Fruit fly (Drosophila melanogaster) whole organism, embryonic: Measurements from ENCODE around the gene Wdr59.
A peak's percentile ranks its signal among the peaks of the same experiment; 100 is the strongest.

Source experiments
- BEAF-32 ChIP-seq: fragments of 200-800 bp; sonication (Bioruptor generic); optimal IDR thresholded peaks from 3 replicates; lab custom pipeline; 2017; ENCODE audit warnings: missing biosample characterization, missing genetic modification characterization, mild to moderate bottlenecking, moderate library complexity, missing genetic modification reagents
- BtbVII ChIP-seq: fragments of 200-800 bp; sonication (Bioruptor generic); optimal IDR thresholded peaks from 3 replicates; lab custom pipeline; 2017; ENCODE audit warnings: missing biosample characterization, mild to moderate bottlenecking, missing genetic modification characterization
- CG10431 ChIP-seq: fragments of 200-800 bp; sonication (Bioruptor generic); optimal IDR thresholded peaks from 3 replicates; lab custom pipeline; 2018; ENCODE audit warnings: missing biosample characterization, mild to moderate bottlenecking, missing genetic modification characterization
- CG11085 ChIP-seq: fragments of 200-800 bp; sonication (Bioruptor generic); IDR thresholded peaks from 2 replicates; pipeline ENCODE4 v1.3.6; 2022; ENCODE audit warnings: missing biosample characterization, missing genetic modification characterization
- CG11456 ChIP-seq: fragments of 200-800 bp; sonication (Bioruptor generic); IDR thresholded peaks from 3 replicates; pipeline ENCODE4 v1.3.6; 2022; ENCODE audit warnings: missing biosample characterization, missing genetic modification characterization
- CG12236 ChIP-seq: fragments of 200-800 bp; sonication (Bioruptor generic); optimal IDR thresholded peaks from 2 replicates; lab custom pipeline; 2016; ENCODE audit warnings: missing biosample characterization, missing genetic modification characterization
- CG12299 ChIP-seq: fragments of 200-800 bp; sonication (Bioruptor generic); optimal IDR thresholded peaks from 2 replicates; lab custom pipeline; 2018; ENCODE audit warnings: missing biosample characterization, mild to moderate bottlenecking, missing genetic modification characterization
- CG12744 ChIP-seq: fragments of 200-800 bp; sonication (Bioruptor generic); optimal IDR thresholded peaks from 2 replicates; lab custom pipeline; 2016; ENCODE audit warnings: missing biosample characterization, missing genetic modification characterization
- CG13287 ChIP-seq: fragments of 200-800 bp; sonication (Bioruptor generic); IDR thresholded peaks from 2 replicates; pipeline ENCODE4 v1.3.6; 2022; ENCODE audit warnings: missing biosample characterization, missing genetic modification characterization; ENCODE audit not compliant: partially characterized antibody
- CG13424 ChIP-seq: fragments of 200-800 bp; sonication (Bioruptor generic); optimal IDR thresholded peaks from 2 replicates; lab custom pipeline; 2019; ENCODE audit warnings: missing biosample characterization, mild to moderate bottlenecking, missing genetic modification characterization, moderate library complexity
- CG15601 ChIP-seq: fragments of 200-800 bp; sonication (Bioruptor generic); optimal IDR thresholded peaks from 3 replicates; lab custom pipeline; 2019; ENCODE audit warnings: missing biosample characterization, mild to moderate bottlenecking, missing genetic modification characterization, moderate library complexity
- CG17385 ChIP-seq: fragments of 200-800 bp; sonication (Bioruptor generic); optimal IDR thresholded peaks from 3 replicates; lab custom pipeline; 2018; ENCODE audit warnings: missing biosample characterization, mild to moderate bottlenecking, missing genetic modification characterization
- CG18599 ChIP-seq: fragments of 200-800 bp; sonication (Bioruptor generic); optimal IDR thresholded peaks from 3 replicates; lab custom pipeline; 2017; ENCODE audit warnings: missing biosample characterization, missing genetic modification characterization, mild to moderate bottlenecking, moderate library complexity, missing genetic modification reagents
- CG18619 ChIP-seq: fragments of 200-800 bp; sonication (Bioruptor generic); optimal IDR thresholded peaks from 3 replicates; lab custom pipeline; 2017; ENCODE audit warnings: missing biosample characterization, mild to moderate bottlenecking, missing genetic modification characterization
- CG18764 ChIP-seq: fragments of 200-800 bp; sonication (Bioruptor generic); optimal IDR thresholded peaks from 3 replicates; lab custom pipeline; 2016; ENCODE audit warnings: missing biosample characterization, missing genetic modification characterization
- CG31441 ChIP-seq: fragments of 200-800 bp; sonication (Bioruptor generic); IDR thresholded peaks from 2 replicates; pipeline ENCODE4 v1.3.6; 2022; ENCODE audit warnings: missing biosample characterization, missing genetic modification characterization
- CG3281 ChIP-seq: fragments of 200-800 bp; sonication (Bioruptor generic); optimal IDR thresholded peaks from 3 replicates; lab custom pipeline; 2017; ENCODE audit warnings: missing biosample characterization, mild to moderate bottlenecking, missing genetic modification characterization
- CG4282 ChIP-seq: fragments of 200-800 bp; sonication (Bioruptor generic); optimal IDR thresholded peaks from 2 replicates; lab custom pipeline; 2016; ENCODE audit warnings: missing biosample characterization, missing genetic modification characterization
- CG8765 ChIP-seq: fragments of 200-800 bp; sonication (Bioruptor generic); IDR thresholded peaks from 2 replicates; pipeline ENCODE4 v1.3.6; 2022; ENCODE audit warnings: missing biosample characterization, missing genetic modification characterization
- CG8944 ChIP-seq: fragments of 200-800 bp; sonication (Bioruptor generic); optimal IDR thresholded peaks from 3 replicates; lab custom pipeline; 2016; ENCODE audit warnings: missing biosample characterization, missing genetic modification characterization
- CrebB ChIP-seq: fragments of 200-800 bp; sonication (Bioruptor generic); optimal IDR thresholded peaks from 3 replicates; lab custom pipeline; 2018; ENCODE audit warnings: missing biosample characterization, mild to moderate bottlenecking, missing genetic modification characterization
- Dip3 ChIP-seq: fragments of 200-800 bp; sonication (Bioruptor generic); optimal IDR thresholded peaks from 3 replicates; lab custom pipeline; 2016; ENCODE audit warnings: missing biosample characterization, missing genetic modification characterization
- Dp ChIP-seq: fragments of 200-800 bp; sonication (Bioruptor generic); optimal IDR thresholded peaks from 2 replicates; lab custom pipeline; 2018; ENCODE audit warnings: missing biosample characterization, mild to moderate bottlenecking, missing genetic modification characterization, moderate library complexity
- ERR ChIP-seq: fragments of 200-800 bp; sonication (Bioruptor generic); optimal IDR thresholded peaks from 2 replicates; lab custom pipeline; 2016; ENCODE audit warnings: missing biosample characterization, missing genetic modification characterization
- Ets65A ChIP-seq: fragments of 200-800 bp; sonication (Bioruptor generic); peaks from one replicate; lab custom pipeline; 2016; ENCODE audit warnings: missing biosample characterization, missing genetic modification characterization
- HmgD ChIP-seq: fragments of 200-800 bp; sonication (Bioruptor generic); optimal IDR thresholded peaks from 3 replicates; lab custom pipeline; 2016; ENCODE audit warnings: missing biosample characterization, missing genetic modification characterization
- Hmx ChIP-seq: fragments of 200-800 bp; sonication (Bioruptor generic); optimal IDR thresholded peaks from 2 replicates; lab custom pipeline; 2016; ENCODE audit warnings: missing biosample characterization, missing genetic modification characterization
- Jarid2 ChIP-seq: fragments of 200-800 bp; sonication (Bioruptor generic); optimal IDR thresholded peaks from 3 replicates; lab custom pipeline; 2017; ENCODE audit warnings: mild to moderate bottlenecking, missing biosample characterization, missing genetic modification reagents, missing genetic modification characterization
- Nf-YC ChIP-seq: fragments of 200-800 bp; optimal IDR thresholded peaks from 3 replicates; lab custom pipeline; 2019; ENCODE audit warnings: missing biosample characterization, mild to moderate bottlenecking, missing genetic modification characterization, moderate library complexity
- Oli ChIP-seq: fragments of 200-800 bp; sonication (Bioruptor generic); optimal IDR thresholded peaks from 2 replicates; lab custom pipeline; 2018; ENCODE audit warnings: missing biosample characterization, mild to moderate bottlenecking, missing genetic modification characterization, moderate library complexity
- Six4 ChIP-seq: fragments of 200-800 bp; sonication (Bioruptor generic); optimal IDR thresholded peaks from 2 replicates; lab custom pipeline; 2016; ENCODE audit warnings: missing biosample characterization, missing genetic modification characterization
- Spps ChIP-seq: fragments of 200-800 bp; sonication (Bioruptor generic); optimal IDR thresholded peaks from 2 replicates; lab custom pipeline; 2018; ENCODE audit warnings: missing biosample characterization, mild to moderate bottlenecking, missing genetic modification characterization
- Tbp ChIP-seq: fragments of >200 bp; optimal IDR thresholded peaks from 2 replicates; lab custom pipeline; 2018; ENCODE audit warnings: missing biosample characterization, missing genetic modification characterization
- cad ChIP-seq: fragments of >200 bp; optimal IDR thresholded peaks from 2 replicates; lab custom pipeline; 2017; ENCODE audit warnings: missing biosample characterization, missing genetic modification characterization
- crol ChIP-seq: fragments of 200-800 bp; sonication (Bioruptor generic); IDR thresholded peaks from 2 replicates; pipeline ENCODE4 v1.3.6; 2022; ENCODE audit warnings: missing biosample characterization, missing genetic modification characterization
- da ChIP-seq: fragments of 200-800 bp; sonication (Bioruptor generic); optimal IDR thresholded peaks from 2 replicates; lab custom pipeline; 2016; ENCODE audit warnings: missing biosample characterization, missing genetic modification characterization
- dmrt99B ChIP-seq: fragments of 200-800 bp; sonication (Bioruptor generic); optimal IDR thresholded peaks from 2 replicates; lab custom pipeline; 2018; ENCODE audit warnings: missing biosample characterization, mild to moderate bottlenecking, missing genetic modification characterization, moderate library complexity
- eve ChIP-seq, 2 experiments: fragments of >200 bp; optimal IDR thresholded peaks; 2 replicates each; lab custom pipeline; 2017; ENCODE audit warnings: missing biosample characterization in 2 of 2, missing genetic modification characterization in 2 of 2
- gfzf ChIP-seq: fragments of 200-800 bp; sonication (Bioruptor generic); optimal IDR thresholded peaks from 2 replicates; lab custom pipeline; 2016; ENCODE audit warnings: missing biosample characterization, mild to moderate bottlenecking, missing genetic modification characterization, moderate library complexity
- h ChIP-seq: fragments of >200 bp; optimal IDR thresholded peaks from 2 replicates; lab custom pipeline; 2017
- lola ChIP-seq, 3 experiments: fragments of >200 bp in 2 of 3; fragments of 200-800 bp in 1 of 3; sonication (Bioruptor generic) in 1 of 3; optimal IDR thresholded peaks; 2 replicates each; lab custom pipeline; 2017 to 2019; ENCODE audit warnings: missing biosample characterization in 3 of 3, missing genetic modification characterization in 3 of 3, mild to moderate bottlenecking in 1 of 3, moderate library complexity in 1 of 3
- lov ChIP-seq, 2 experiments: fragments of 200-800 bp in 1 of 2; fragments of >200 bp in 1 of 2; sonication (Bioruptor generic) in 1 of 2; IDR thresholded peaks in 1 of 2; optimal IDR thresholded peaks in 1 of 2; 2 replicates in 1 of 2; 3 replicates in 1 of 2; pipeline versions ENCODE4 v1.3.6 to Lab custom; 2017 to 2022; ENCODE audit warnings: missing biosample characterization in 1 of 2, missing genetic modification characterization in 1 of 2
- pfk ChIP-seq: fragments of 200-800 bp; sonication (Bioruptor generic); optimal IDR thresholded peaks from 2 replicates; lab custom pipeline; 2018; ENCODE audit warnings: missing biosample characterization, mild to moderate bottlenecking, missing genetic modification characterization, moderate library complexity
- pita ChIP-seq: fragments of 200-800 bp; sonication (Bioruptor generic); optimal IDR thresholded peaks from 2 replicates; lab custom pipeline; 2017; ENCODE audit warnings: missing biosample characterization, mild to moderate bottlenecking, missing genetic modification characterization
- slbo ChIP-seq: fragments of 200-800 bp; sonication (Bioruptor generic); IDR thresholded peaks from 2 replicates; pipeline ENCODE4 v1.3.6; 2022; ENCODE audit warnings: missing biosample characterization, missing genetic modification characterization
- slou ChIP-seq: fragments of 200-800 bp; sonication (Bioruptor generic); optimal IDR thresholded peaks from 3 replicates; lab custom pipeline; 2016; ENCODE audit warnings: missing biosample characterization, missing genetic modification characterization
- sna ChIP-seq: fragments of 200-800 bp; sonication (Bioruptor generic); IDR thresholded peaks from 2 replicates; pipeline ENCODE4 v1.3.6; 2022; ENCODE audit warnings: missing biosample characterization, missing genetic modification characterization; ENCODE audit not compliant: partially characterized antibody
- tgo ChIP-seq: fragments of 200-800 bp; sonication (Bioruptor generic); IDR thresholded peaks from 3 replicates; pipeline ENCODE4 v1.3.6; 2022; ENCODE audit warnings: missing biosample characterization, missing genetic modification characterization
- toy ChIP-seq: fragments of 200-800 bp; sonication (Bioruptor generic); IDR thresholded peaks from 2 replicates; pipeline ENCODE4 v1.3.6; 2022; ENCODE audit warnings: missing biosample characterization, missing genetic modification characterization

Wdr59 gene

DNA sequence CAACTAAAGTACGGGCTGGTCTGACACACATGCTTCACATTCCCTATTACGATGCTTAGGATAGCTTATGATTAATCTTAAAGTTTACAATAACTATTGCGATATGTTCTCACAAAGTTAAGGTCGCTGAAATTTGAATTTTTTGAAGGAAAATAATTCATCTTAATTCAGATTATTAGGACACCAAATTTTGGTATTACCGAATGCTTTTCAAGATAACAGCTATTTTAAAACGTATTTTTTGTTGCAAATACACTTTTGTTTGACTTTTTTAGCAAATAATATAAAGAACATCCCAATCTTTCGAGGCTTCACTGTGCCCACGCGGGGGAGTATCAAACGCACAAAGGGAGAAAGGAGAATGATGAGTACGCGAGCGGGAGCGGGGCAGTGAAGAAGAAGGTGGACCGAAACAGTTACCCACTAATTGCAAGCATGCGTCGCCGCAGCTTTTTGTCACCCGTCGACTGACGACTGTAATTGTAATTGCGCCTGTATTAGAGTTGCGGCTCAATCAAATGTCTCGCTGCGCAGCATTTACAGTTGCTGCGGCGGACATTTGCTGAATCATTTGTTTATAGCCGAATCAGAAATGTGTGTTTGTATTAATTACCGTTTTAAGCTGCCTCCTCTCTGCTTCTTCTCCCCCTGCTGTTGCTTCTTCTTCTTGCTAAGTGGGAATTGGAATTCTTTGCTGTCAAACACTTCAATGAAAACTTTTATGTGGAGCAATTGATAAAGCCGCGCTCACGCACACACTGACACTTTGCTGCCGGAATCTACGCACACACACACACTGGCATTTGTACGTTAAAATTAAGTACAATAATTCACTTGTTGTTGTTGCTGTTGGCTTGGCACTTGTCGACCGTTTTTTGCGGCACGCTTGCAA, 25.1 kb upstream of the Wdr59 start (continued):
- TF ChIP-seq CG31441 (GFP tag; lab: Robert Waterston, UW), result no peak
- no peak for TF ChIP-seq toy (GFP tag; lab: Robert Waterston, UW)
- TF ChIP-seq slbo, result peak; percentile 11; the same call in 1 of the 2 replicates
- no peak for TF ChIP-seq CrebB
- peak; percentile 62 for TF ChIP-seq Dip3 (GFP tag; lab: Kevin White, UChicago)
- no peak for TF ChIP-seq HmgD (GFP tag; lab: Kevin White, UChicago)
- no peak for TF ChIP-seq Six4 (GFP tag; lab: Kevin White, UChicago)
- no peak for TF ChIP-seq CG15601
- peak; percentile 34 for TF ChIP-seq dmrt99B (tag; lab: Kevin White, UChicago)
- TF ChIP-seq Hmx (GFP tag; lab: Kevin White, UChicago), result no peak
- peak; percentile 15 for TF ChIP-seq CG13424
- no peak for TF ChIP-seq cad (GFP tag; lab: Kevin White, UChicago)
- no peak for TF ChIP-seq CG4282 (GFP tag; lab: Kevin White, UChicago)
- no peak for TF ChIP-seq eve (GFP tag; optimal IDR thresholded peaks at IDR 0.05; lab: Kevin White, UChicago)
- no peak for TF ChIP-seq Spps (tag; lab: Kevin White, UChicago)
- TF ChIP-seq lov (optimal IDR thresholded peaks at IDR 0.05; lab: Kevin White, UChicago), result no peak
- TF ChIP-seq lov (GFP tag; IDR thresholded peaks at IDR 0.05; lab: Robert Waterston, UW), result no peak
- TF ChIP-seq tgo (GFP tag; lab: Robert Waterston, UW), result no peak
- TF ChIP-seq CG18619 (GFP tag; lab: Kevin White, UChicago), result no peak
- no peak for TF ChIP-seq pfk (GFP tag; lab: Kevin White, UChicago)
- no peak for TF ChIP-seq BEAF-32 (GFP tag; lab: Kevin White, UChicago)
- no peak for TF ChIP-seq pita
- peak; percentile 34 for TF ChIP-seq CG3281
- no peak for TF ChIP-seq Nf-YC
- TF ChIP-seq Tbp (GFP tag; lab: Kevin White, UChicago), result no peak
- TF ChIP-seq h (lab: Kevin White, UChicago), result no peak
- no peak for TF ChIP-seq Jarid2 (GFP tag; lab: Kevin White, UChicago)
- TF ChIP-seq Ets65A (GFP tag; lab: Kevin White, UChicago), result no peak
- no peak for TF ChIP-seq CG12299 (tag; lab: Kevin White, UChicago)
- TF ChIP-seq CG12744 (GFP tag; lab: Kevin White, UChicago), result no peak
- no peak for TF ChIP-seq CG10431 (GFP tag; lab: Kevin White, UChicago)
- TF ChIP-seq Dp, result no peak
- TF ChIP-seq CG17385, result peak; percentile 71
- 0 out of 3 replicates have a peak, but pooled peaks have one; percentile 27 for TF ChIP-seq CG11456 (GFP tag; lab: Robert Waterston, UW)
- TF ChIP-seq CG12236 (GFP tag; lab: Kevin White, UChicago), result no peak
- no peak for TF ChIP-seq CG13287 (GFP tag; lab: Robert Waterston, UW)
- TF ChIP-seq CG18599 (GFP tag; lab: Kevin White, UChicago), result no peak
- no peak for TF ChIP-seq sna (GFP tag; lab: Robert Waterston, UW)
- TF ChIP-seq BtbVII, result no peak
- TF ChIP-seq lola (GFP tag; optimal IDR thresholded peaks at IDR 0.05; lab: Kevin White, UChicago), result no peak
- TF ChIP-seq Oli (tag; lab: Kevin White, UChicago), result peak; percentile 13
- TF ChIP-seq CG11085 (GFP tag; lab: Robert Waterston, UW), result no peak
- no peak for TF ChIP-seq slou (GFP tag; lab: Kevin White, UChicago)
- TF ChIP-seq CG8944 (GFP tag; lab: Kevin White, UChicago), result peak; percentile 39
- TF ChIP-seq ERR (GFP tag; lab: Kevin White, UChicago), result no peak
- TF ChIP-seq CG8765 (GFP tag; lab: Robert Waterston, UW), result no peak
- TF ChIP-seq CG18764, result no peak
- TF ChIP-seq gfzf (GFP tag; lab: Kevin White, UChicago), result no peak
- TF ChIP-seq da (GFP tag; lab: Kevin White, UChicago), result no peak
- peak; percentile 65 for TF ChIP-seq crol
